Fruit fly (Drosophila melanogaster) whole organism, adult: ENCODE measurements around the gene CG32022.

Experiments used
- CG11617 ChIP-seq: fragments of 200-800 bp; sonication (Bioruptor generic); optimal IDR thresholded peaks from 2 replicates; lab custom pipeline; 2017; ENCODE audit warnings: mild to moderate bottlenecking, missing biosample characterization, missing genetic modification reagents, missing genetic modification characterization
- CG12768 ChIP-seq: fragments of 200-800 bp; sonication (Bioruptor generic); optimal IDR thresholded peaks from 2 replicates; lab custom pipeline; 2017; ENCODE audit warnings: missing biosample characterization, missing genetic modification characterization, mild to moderate bottlenecking, moderate library complexity, missing genetic modification reagents
- CG14711 ChIP-seq: fragments of 200-800 bp; sonication (Bioruptor generic); optimal IDR thresholded peaks from 2 replicates; lab custom pipeline; 2018; ENCODE audit warnings: missing biosample characterization, mild to moderate bottlenecking, missing genetic modification characterization, moderate library complexity
- CG1620 ChIP-seq: fragments of 200-800 bp; sonication (Bioruptor generic); optimal IDR thresholded peaks from 2 replicates; lab custom pipeline; 2016; ENCODE audit warnings: missing biosample characterization, missing genetic modification characterization
- CG33017 ChIP-seq: fragments of 200-800 bp; sonication (Bioruptor generic); optimal IDR thresholded peaks from 2 replicates; lab custom pipeline; 2018; ENCODE audit warnings: missing biosample characterization, mild to moderate bottlenecking, missing genetic modification characterization, moderate library complexity
- CG5204 ChIP-seq: fragments of 200-800 bp; sonication (Bioruptor generic); optimal IDR thresholded peaks from 2 replicates; lab custom pipeline; 2016; ENCODE audit warnings: missing biosample characterization, missing genetic modification characterization
- CG7045 ChIP-seq: fragments of 200-800 bp; sonication (Bioruptor generic); optimal IDR thresholded peaks from 2 replicates; lab custom pipeline; 2017; ENCODE audit warnings: missing biosample characterization, mild to moderate bottlenecking, missing genetic modification characterization
- CG7101 ChIP-seq: fragments of 200-800 bp; sonication (Bioruptor generic); optimal IDR thresholded peaks from 2 replicates; lab custom pipeline; 2018; ENCODE audit warnings: missing biosample characterization, mild to moderate bottlenecking, missing genetic modification characterization, moderate library complexity
- Clk ChIP-seq: fragments of 200-800 bp; sonication (Bioruptor generic); optimal IDR thresholded peaks from 2 replicates; lab custom pipeline; 2017; ENCODE audit warnings: missing biosample characterization, missing genetic modification characterization
- Crg-1 ChIP-seq: fragments of 200-800 bp; sonication (Bioruptor generic); optimal IDR thresholded peaks from 2 replicates; lab custom pipeline; 2016; ENCODE audit warnings: missing biosample characterization, missing genetic modification characterization
- Hr96 ChIP-seq: fragments of 200-800 bp; sonication (Bioruptor generic); optimal IDR thresholded peaks from 2 replicates; lab custom pipeline; 2016; ENCODE audit warnings: missing biosample characterization, missing genetic modification characterization
- Mnt ChIP-seq: fragments of 200-800 bp; sonication (Bioruptor generic); optimal IDR thresholded peaks from 2 replicates; lab custom pipeline; 2016; ENCODE audit warnings: missing biosample characterization, mild to moderate bottlenecking, missing genetic modification characterization
- bab1 ChIP-seq: fragments of 200-800 bp; sonication (Bioruptor generic); optimal IDR thresholded peaks from 3 replicates; lab custom pipeline; 2019; ENCODE audit warnings: missing biosample characterization, mild to moderate bottlenecking, missing genetic modification characterization, moderate library complexity
- cic ChIP-seq: fragments of 200-800 bp; sonication (Bioruptor generic); optimal IDR thresholded peaks from 2 replicates; lab custom pipeline; 2017; ENCODE audit warnings: missing biosample characterization, mild to moderate bottlenecking, missing genetic modification characterization, moderate library complexity
- cnc ChIP-seq, 2 experiments: fragments of >200 bp; optimal IDR thresholded peaks; 2 replicates each; lab custom pipeline; 2017
- kay ChIP-seq: fragments of 200-800 bp; sonication (Bioruptor generic); peaks from one replicate; lab custom pipeline; 2016; ENCODE audit warnings: missing biosample characterization, missing genetic modification characterization, borderline replicate concordance
- ovo ChIP-seq: fragments of 200-800 bp; sonication (Bioruptor generic); optimal IDR thresholded peaks from 2 replicates; lab custom pipeline; 2016; ENCODE audit warnings: missing biosample characterization, missing genetic modification characterization
- pad ChIP-seq: fragments of 200-800 bp; sonication (Bioruptor generic); optimal IDR thresholded peaks from 3 replicates; lab custom pipeline; 2017; ENCODE audit warnings: missing biosample characterization, missing genetic modification characterization, mild to moderate bottlenecking, moderate library complexity, missing genetic modification reagents
- tj ChIP-seq: fragments of 200-800 bp; sonication (Bioruptor generic); optimal IDR thresholded peaks from 3 replicates; lab custom pipeline; 2017; ENCODE audit warnings: missing biosample characterization, mild to moderate bottlenecking, missing genetic modification characterization, moderate library complexity
- toe ChIP-seq: fragments of 200-800 bp; sonication (Bioruptor generic); optimal IDR thresholded peaks from 2 replicates; lab custom pipeline; 2016; ENCODE audit warnings: missing biosample characterization, missing genetic modification characterization

CG32022 gene

dm6 chr3L:8749676-8750654 is 28.9 kb upstream of the CG32022 start, which contains the start of gene CG13306:
CG13306 (minus strand) TSS chr3L:8749726.
- no peak for TF ChIP-seq Clk (GFP tag; lab: Kevin White, UChicago)
- peak; percentile 62 for TF ChIP-seq kay (GFP tag; lab: Kevin White, UChicago)
- no peak for TF ChIP-seq CG12768 (GFP tag; lab: Kevin White, UChicago)

- TF ChIP-seq ovo (GFP tag; lab: Kevin White, UChicago) (peak; percentile 34), Crg-1 (GFP tag; lab: Kevin White, UChicago) (peak; percentile 74), bab1 (GFP tag; lab: Kevin White, UChicago) (no peak), Hr96 (GFP tag; lab: Kevin White, UChicago) (no peak), CG5204 (GFP tag; lab: Kevin White, UChicago) (no peak), pad (GFP tag; lab: Kevin White, UChicago) (no peak), CG7045 (GFP tag; lab: Kevin White, UChicago) (no peak), CG33017 (no peak), Mnt (no peak), CG11617 (GFP tag; lab: Kevin White, UChicago) (no peak), cic (GFP tag; lab: Kevin White, UChicago) (no peak), CG12768 (GFP tag; lab: Kevin White, UChicago) (no peak), CG1620 (GFP tag; lab: Kevin White, UChicago) (peak; percentile 89), toe (GFP tag; lab: Kevin White, UChicago) (peak; percentile 29), Clk (GFP tag; lab: Kevin White, UChicago) (no peak), kay (GFP tag; lab: Kevin White, UChicago) (no peak), CG14711 (peak; percentile 3), tj (GFP tag; lab: Kevin White, UChicago) (no peak), CG7101 (tag; lab: Kevin White, UChicago) (peak; percentile 48), cnc (optimal IDR thresholded peaks at IDR 0.05; lab: Kevin White, UChicago) (no peak)
These were observed 27.8 kb upstream of the CG32022 start for dm6 chr3L:8748839-8749238.

dm6 chr3L:8748323-8748722 is 27.3 kb upstream of the CG32022 start:
- TF ChIP-seq CG12768 (GFP tag; lab: Kevin White, UChicago) (no peak), CG33017 (no peak), CG14711 (no peak), Crg-1 (GFP tag; lab: Kevin White, UChicago) (no peak), cnc (optimal IDR thresholded peaks at IDR 0.05; lab: Kevin White, UChicago) (no peak), CG11617 (GFP tag; lab: Kevin White, UChicago) (no peak), CG5204 (GFP tag; lab: Kevin White, UChicago) (no peak), toe (GFP tag; lab: Kevin White, UChicago) (no peak), Clk (GFP tag; lab: Kevin White, UChicago) (no peak)

dm6 chr3L:8746519-8746918 is 25.4 kb upstream of the CG32022 start:
- TF ChIP-seq ovo (GFP tag; lab: Kevin White, UChicago) (no peak), CG5204 (GFP tag; lab: Kevin White, UChicago) (no peak), CG7045 (GFP tag; lab: Kevin White, UChicago) (no peak), CG1620 (GFP tag; lab: Kevin White, UChicago) (no peak), pad (GFP tag; lab: Kevin White, UChicago) (no peak), tj (GFP tag; lab: Kevin White, UChicago) (no peak), Hr96 (GFP tag; lab: Kevin White, UChicago) (no peak), Crg-1 (GFP tag; lab: Kevin White, UChicago) (no peak), toe (GFP tag; lab: Kevin White, UChicago) (no peak), Clk (GFP tag; lab: Kevin White, UChicago) (no peak), CG33017 (no peak), cnc (optimal IDR thresholded peaks at IDR 0.05; lab: Kevin White, UChicago) (no peak), CG11617 (GFP tag; lab: Kevin White, UChicago) (no peak), Mnt (no peak), CG14711 (no peak), CG7101 (tag; lab: Kevin White, UChicago) (no peak)

dm6 chr3L:8745210-8745609 is 24.1 kb upstream of the CG32022 start, which contains the start of gene Prm:
Prm (minus strand) TSS chr3L:8745310.
- no peak for TF ChIP-seq cnc (optimal IDR thresholded peaks at IDR 0.05; lab: Kevin White, UChicago)
- no peak for TF ChIP-seq Hr96 (GFP tag; lab: Kevin White, UChicago)
- no peak for TF ChIP-seq CG5204 (GFP tag; lab: Kevin White, UChicago)
- no peak for TF ChIP-seq bab1 (GFP tag; lab: Kevin White, UChicago)
- TF ChIP-seq kay (GFP tag; lab: Kevin White, UChicago) = peak; percentile 22

dm6 chr3L:8741051-8741468 is 20.0 kb upstream of the CG32022 start:
- peak; percentile 38 for TF ChIP-seq pad (GFP tag; lab: Kevin White, UChicago)
- TF ChIP-seq Mnt = no peak
- peak; percentile 30 for TF ChIP-seq ovo (GFP tag; lab: Kevin White, UChicago)
- TF ChIP-seq cic (GFP tag; lab: Kevin White, UChicago) = no peak
- no peak for TF ChIP-seq toe (GFP tag; lab: Kevin White, UChicago)
- peak; percentile 17 for TF ChIP-seq Hr96 (GFP tag; lab: Kevin White, UChicago)
- peak; percentile 42 for TF ChIP-seq CG7101 (tag; lab: Kevin White, UChicago)
- TF ChIP-seq CG5204 (GFP tag; lab: Kevin White, UChicago) = no peak
- no peak for TF ChIP-seq kay (GFP tag; lab: Kevin White, UChicago)
- no peak for TF ChIP-seq CG12768 (GFP tag; lab: Kevin White, UChicago)
- TF ChIP-seq CG1620 (GFP tag; lab: Kevin White, UChicago) = no peak
- TF ChIP-seq Clk (GFP tag; lab: Kevin White, UChicago) = no peak
- TF ChIP-seq CG14711 = peak; percentile 20
- no peak for TF ChIP-seq CG7045 (GFP tag; lab: Kevin White, UChicago)
- peak; percentile 22 for TF ChIP-seq tj (GFP tag; lab: Kevin White, UChicago)
- no peak for TF ChIP-seq Crg-1 (GFP tag; lab: Kevin White, UChicago)
- no peak for TF ChIP-seq CG33017
- TF ChIP-seq bab1 (GFP tag; lab: Kevin White, UChicago) = no peak
- TF ChIP-seq cnc (optimal IDR thresholded peaks at IDR 0.05; lab: Kevin White, UChicago) = no peak
- TF ChIP-seq CG11617 (GFP tag; lab: Kevin White, UChicago) = peak; percentile 26
